Fruit fly (Drosophila melanogaster): Measurements from ENCODE around the gene CG42762.

The CG42762 gene

dm6 chr2L:8156682-8157081 is 12.8 kb upstream of the CG42762 start (continued):
- no peak for TF ChIP-seq CG2202 (tag; optimal IDR thresholded peaks at IDR 0.05)
- TF ChIP-seq CG18262 (tag; optimal IDR thresholded peaks at IDR 0.05): peak; percentile 61
- TF ChIP-seq wdn (GFP tag; IDR thresholded peaks at IDR 0.05): 0 out of 2 replicates have a peak, but pooled peaks have one; percentile 50
- peak; percentile 74 for TF ChIP-seq Bteb2 (GFP tag; optimal IDR thresholded peaks at IDR 0.05)
- peak; percentile 59; the same call in 1 of the 2 replicates for TF ChIP-seq sna (GFP tag; IDR thresholded peaks at IDR 0.05; ENCODE audit: partially characterized antibody)
- TF ChIP-seq fd96Cb (tag; optimal IDR thresholded peaks at IDR 0.05): peak; percentile 59
- no peak for TF ChIP-seq fd64A (GFP tag; optimal IDR thresholded peaks at IDR 0.05)
- peak; percentile 73 for TF ChIP-seq CG9932 (GFP tag; IDR thresholded peaks at IDR 0.05)
- TF ChIP-seq CG1024 (GFP tag; IDR thresholded peaks at IDR 0.05): 0 out of 2 replicates have a peak, but pooled peaks have one; percentile 8
- peak; percentile 71 for TF ChIP-seq CG11504 (tag; optimal IDR thresholded peaks at IDR 0.05)
- peak; percentile 53 for TF ChIP-seq CG6854 (GFP tag; optimal IDR thresholded peaks at IDR 0.05)
- TF ChIP-seq CG10209 (GFP tag; optimal IDR thresholded peaks at IDR 0.05): peak; percentile 60
- TF ChIP-seq Stat92E (GFP tag; optimal IDR thresholded peaks at IDR 0.05): no peak
- peak; percentile 39 for TF ChIP-seq kay (GFP tag; optimal IDR thresholded peaks at IDR 0.05)
- peak; percentile 58 for TF ChIP-seq CG14667 (GFP tag; IDR thresholded peaks at IDR 0.05)
- TF ChIP-seq gcm (GFP tag; optimal IDR thresholded peaks at IDR 0.05): peak; percentile 30
- no peak for TF ChIP-seq pita (GFP tag; optimal IDR thresholded peaks at IDR 0.05)
- no peak for TF ChIP-seq insv (GFP tag; optimal IDR thresholded peaks at IDR 0.05)
- peak; percentile 62 for TF ChIP-seq CG15269 (tag; optimal IDR thresholded peaks at IDR 0.05)
- TF ChIP-seq CG5245 (GFP tag; optimal IDR thresholded peaks at IDR 0.05): peak; percentile 45
- TF ChIP-seq CG16863 (GFP tag; optimal IDR thresholded peaks at IDR 0.05): peak; percentile 62
- TF ChIP-seq repo (GFP tag; optimal IDR thresholded peaks at IDR 0.05): peak; percentile 77
- TF ChIP-seq Sin3A (optimal IDR thresholded peaks at IDR 0.05): peak; percentile 62
- TF ChIP-seq Mes4 (GFP tag; optimal IDR thresholded peaks at IDR 0.05): peak; percentile 34
- no peak for TF ChIP-seq dan (GFP tag; IDR thresholded peaks at IDR 0.05)
- TF ChIP-seq Usf (GFP tag; optimal IDR thresholded peaks at IDR 0.05): no peak
- TF ChIP-seq CG12299 (tag; optimal IDR thresholded peaks at IDR 0.05): peak; percentile 60
- peak; percentile 7 for TF ChIP-seq hkb (optimal IDR thresholded peaks at IDR 0.05)
- peak; percentile 47; the same call in 1 of the 2 replicates for TF ChIP-seq hkb (GFP tag; IDR thresholded peaks at IDR 0.05)
- TF ChIP-seq Kr (GFP tag; optimal IDR thresholded peaks at IDR 0.05): no peak
- peak; percentile 47 for TF ChIP-seq Myb (GFP tag; optimal IDR thresholded peaks at IDR 0.05)
- TF ChIP-seq CG18764 (GFP tag; optimal IDR thresholded peaks at IDR 0.05): peak; percentile 59
- TF ChIP-seq CG15696 (tag; optimal IDR thresholded peaks at IDR 0.05): peak; percentile 59
- no peak for TF ChIP-seq Tbp (GFP tag; optimal IDR thresholded peaks at IDR 0.05)
- TF ChIP-seq CG18011 (GFP tag; optimal IDR thresholded peaks at IDR 0.05): peak; percentile 63
- no peak for TF ChIP-seq TFAM (GFP tag; optimal IDR thresholded peaks at IDR 0.05)
- peak; percentile 33 for TF ChIP-seq Dp (GFP tag; optimal IDR thresholded peaks at IDR 0.05)
- peak; percentile 53 for TF ChIP-seq Fer2 (tag; optimal IDR thresholded peaks at IDR 0.05)
- TF ChIP-seq Max (GFP tag; optimal IDR thresholded peaks at IDR 0.05): peak; percentile 74
- peak; percentile 99 for TF ChIP-seq ewg (GFP tag; optimal IDR thresholded peaks at IDR 0.05)
- TF ChIP-seq Spps (tag; optimal IDR thresholded peaks at IDR 0.05): peak; percentile 29
- peak; percentile 57 for TF ChIP-seq CG6272 (GFP tag; IDR thresholded peaks at IDR 0.05)
- no peak for TF ChIP-seq wek (GFP tag; optimal IDR thresholded peaks at IDR 0.05)
- TF ChIP-seq ems (GFP tag; optimal IDR thresholded peaks at IDR 0.05): peak; percentile 78
- peak; percentile 75 for TF ChIP-seq CG2712 (tag; optimal IDR thresholded peaks at IDR 0.05)
- peak; percentile 37 for TF ChIP-seq D19B (GFP tag; optimal IDR thresholded peaks at IDR 0.05)
- TF ChIP-seq CG17328 (GFP tag; IDR thresholded peaks at IDR 0.05): peak; percentile 69
- peak; percentile 33 for TF ChIP-seq CG6683 (GFP tag; optimal IDR thresholded peaks at IDR 0.05)
- peak; percentile 25 for TF ChIP-seq Sry-β (GFP tag; optimal IDR thresholded peaks at IDR 0.05)
- TF ChIP-seq Hand (GFP tag; optimal IDR thresholded peaks at IDR 0.05): no peak
- TF ChIP-seq Dip2 (GFP tag; IDR thresholded peaks at IDR 0.05): no peak
